Worm (Caenorhabditis elegans) whole organism, L2 larva: Measurements from ENCODE around the gene C14C11.2.
A peak's percentile ranks its signal among the peaks of the same experiment; 100 is the strongest.

Experiments
- F13H6.1 ChIP-seq: sonication (generic microtip); optimal IDR thresholded peaks from 2 replicates; lab custom pipeline; 2016; ENCODE audit warnings: missing genetic modification characterization, missing compliant biosample characterization
- R02D3.7 ChIP-seq: fragments of 150-350 bp; optimal IDR thresholded peaks from 2 replicates; lab custom pipeline; 2014; ENCODE audit warnings: missing biosample characterization, missing genetic modification characterization
- Y55F3AM.14 ChIP-seq: fragments of 200-800 bp; sonication (Bioruptor generic); optimal IDR thresholded peaks from 2 replicates; lab custom pipeline; 2018; ENCODE audit warnings: mild to moderate bottlenecking, missing genetic modification characterization, missing compliant biosample characterization
- alr-1 ChIP-seq: fragments of 150-350 bp; optimal IDR thresholded peaks from 2 replicates; lab custom pipeline; 2014; ENCODE audit warnings: missing biosample characterization, missing genetic modification characterization
- aly-2 ChIP-seq: fragments of 150-350 bp; optimal IDR thresholded peaks from 2 replicates; lab custom pipeline; 2014; ENCODE audit warnings: missing biosample characterization, missing genetic modification characterization
- ama-1 ChIP-seq: fragments of 150-350 bp; optimal IDR thresholded peaks from 2 replicates; lab custom pipeline; 2018; ENCODE audit warnings: inconsistent platforms
- blmp-1 ChIP-seq: sonication (generic microtip); optimal IDR thresholded peaks from 2 replicates; lab custom pipeline; 2017; ENCODE audit warnings: missing genetic modification characterization, mild to moderate bottlenecking, missing compliant biosample characterization, antibody characterized with exemption, moderate library complexity; ENCODE audit not compliant: insufficient read depth
- ceh-16 ChIP-seq: fragments of 150-350 bp; optimal IDR thresholded peaks from 2 replicates; lab custom pipeline; 2014; ENCODE audit warnings: missing biosample characterization, missing genetic modification characterization
- ceh-82 ChIP-seq: fragments of 150-350 bp; optimal IDR thresholded peaks from 2 replicates; lab custom pipeline; 2014; ENCODE audit warnings: missing biosample characterization, missing genetic modification characterization
- crh-2 ChIP-seq: sonication (generic microtip); optimal IDR thresholded peaks from 2 replicates; lab custom pipeline; 2017; ENCODE audit warnings: missing biosample characterization, missing genetic modification characterization
- elt-1 ChIP-seq: fragments of 150-350 bp; optimal IDR thresholded peaks from 2 replicates; lab custom pipeline; 2014; ENCODE audit warnings: missing biosample characterization, missing genetic modification characterization
- elt-3 ChIP-seq: sonication (generic microtip); optimal IDR thresholded peaks from 2 replicates; lab custom pipeline; 2017; ENCODE audit warnings: missing biosample characterization, missing genetic modification characterization
- fos-1 ChIP-seq: fragments of 150-350 bp; optimal IDR thresholded peaks from 2 replicates; lab custom pipeline; 2014; ENCODE audit warnings: missing biosample characterization, missing genetic modification characterization
- gmeb-1 ChIP-seq: fragments of 150-350 bp; optimal IDR thresholded peaks from 2 replicates; lab custom pipeline; 2014; ENCODE audit warnings: missing biosample characterization, missing genetic modification characterization
- lin-11 ChIP-seq: fragments of 150-350 bp; sonication (generic microtip); optimal IDR thresholded peaks from 2 replicates; lab custom pipeline; 2014; ENCODE audit warnings: missing biosample characterization, missing genetic modification characterization, inconsistent platforms, mixed read lengths
- lin-39 ChIP-seq: fragments of 150-350 bp; optimal IDR thresholded peaks from 2 replicates; lab custom pipeline; 2014; ENCODE audit warnings: missing biosample characterization, missing genetic modification reagents, missing genetic modification characterization
- lsy-2 ChIP-seq, 2 experiments: fragments of 150-350 bp in 1 of 2; sonication (generic microtip) in 1 of 2; optimal IDR thresholded peaks; 2 replicates each; lab custom pipeline; 2014 to 2017; ENCODE audit warnings: missing biosample characterization in 2 of 2, missing genetic modification characterization in 2 of 2
- mbf-1 ChIP-seq: sonication (generic microtip); optimal IDR thresholded peaks from 2 replicates; lab custom pipeline; 2017; ENCODE audit warnings: missing biosample characterization, missing genetic modification characterization
- nhr-10 ChIP-seq: sonication (generic microtip); optimal IDR thresholded peaks from 2 replicates; lab custom pipeline; 2017; ENCODE audit warnings: missing biosample characterization, missing genetic modification characterization
- nhr-11 ChIP-seq: fragments of 150-350 bp; optimal IDR thresholded peaks from 2 replicates; lab custom pipeline; 2014; ENCODE audit warnings: missing biosample characterization, missing genetic modification characterization
- nhr-12 ChIP-seq: fragments of 150-350 bp; optimal IDR thresholded peaks from 2 replicates; lab custom pipeline; 2014; ENCODE audit warnings: missing biosample characterization, missing genetic modification characterization
- nhr-129 ChIP-seq: fragments of 150-350 bp; optimal IDR thresholded peaks from 2 replicates; lab custom pipeline; 2014; ENCODE audit warnings: missing biosample characterization, missing genetic modification characterization
- nhr-21 ChIP-seq: fragments of 150-350 bp; optimal IDR thresholded peaks from 2 replicates; lab custom pipeline; 2014; ENCODE audit warnings: missing biosample characterization, missing genetic modification characterization
- nhr-23 ChIP-seq: fragments of 150-350 bp; optimal IDR thresholded peaks from 2 replicates; lab custom pipeline; 2014; ENCODE audit warnings: missing biosample characterization, missing genetic modification reagents, missing genetic modification characterization
- nhr-237 ChIP-seq: fragments of 150-350 bp; optimal IDR thresholded peaks from 2 replicates; lab custom pipeline; 2014; ENCODE audit warnings: missing biosample characterization, missing genetic modification characterization
- nhr-6 ChIP-seq: fragments of 150-350 bp; optimal IDR thresholded peaks from 2 replicates; lab custom pipeline; 2014; ENCODE audit warnings: missing biosample characterization, missing genetic modification characterization
- peb-1 ChIP-seq: fragments of 150-350 bp; optimal IDR thresholded peaks from 2 replicates; lab custom pipeline; 2014; ENCODE audit warnings: missing biosample characterization, missing genetic modification characterization
- sem-4 ChIP-seq: fragments of 150-350 bp; optimal IDR thresholded peaks from 2 replicates; lab custom pipeline; 2014; ENCODE audit warnings: missing biosample characterization, missing genetic modification reagents, missing genetic modification characterization
- skn-1 ChIP-seq: sonication (generic microtip); optimal IDR thresholded peaks from 2 replicates; lab custom pipeline; 2017; ENCODE audit warnings: missing biosample characterization, missing genetic modification characterization
- sma-3 ChIP-seq: sonication (generic microtip); optimal IDR thresholded peaks from 2 replicates; lab custom pipeline; 2016; ENCODE audit warnings: missing genetic modification reagents, missing genetic modification characterization, missing compliant biosample characterization
- sma-9 ChIP-seq, 2 experiments: fragments of 150-350 bp in 1 of 2; sonication (generic microtip) in 1 of 2; optimal IDR thresholded peaks; 2 replicates each; lab custom pipeline; 2014 to 2016; ENCODE audit warnings: missing genetic modification characterization in 2 of 2, mild to moderate bottlenecking in 1 of 2, missing biosample characterization in 1 of 2, missing compliant biosample characterization in 1 of 2, missing genetic modification reagents in 1 of 2, moderate library complexity in 1 of 2
- snpc-4 ChIP-seq: fragments of 150-350 bp; optimal IDR thresholded peaks from 2 replicates; lab custom pipeline; 2014; ENCODE audit warnings: missing biosample characterization, missing genetic modification characterization
- unc-39 ChIP-seq: fragments of 150-350 bp; optimal IDR thresholded peaks from 2 replicates; lab custom pipeline; 2014; ENCODE audit warnings: missing biosample characterization, missing genetic modification characterization
- unc-55 ChIP-seq: fragments of 150-350 bp; sonication (generic microtip); optimal IDR thresholded peaks from 3 replicates; lab custom pipeline; 2014; ENCODE audit warnings: missing biosample characterization, missing genetic modification reagents, missing genetic modification characterization
- unc-62 ChIP-seq: fragments of 150-350 bp; optimal IDR thresholded peaks from 2 replicates; lab custom pipeline; 2014; ENCODE audit warnings: missing biosample characterization, missing genetic modification reagents, missing genetic modification characterization
- ztf-1 ChIP-seq: fragments of 200-800 bp; sonication (Bioruptor generic); conservative IDR thresholded peaks from 2 replicates; pipeline ENCODE4 v1.3.6; 2022; ENCODE audit warnings: missing genetic modification characterization, missing compliant biosample characterization

Gene C14C11.2

ce11 chrV:5660604-5661209 lies at the start of gene C14C11.2, which contains the start of gene mut-14:
C14C11.2 (plus strand) TSS chrV:5661159.
mut-14 (minus strand) TSS chrV:5660704.
- TF ChIP-seq crh-2 (tag; lab: Kevin White, UChicago): no peak
- TF ChIP-seq nhr-23 (tag; lab: Kevin White, UChicago): no peak
- no peak for TF ChIP-seq sma-9 (GFP tag; optimal IDR thresholded peaks at IDR 0.05; lab: Kevin White, UChicago)
- TF ChIP-seq sma-9 (tag; optimal IDR thresholded peaks at IDR 0.05; lab: Kevin White, UChicago): no peak
- no peak for TF ChIP-seq aly-2
- TF ChIP-seq gmeb-1 (tag; lab: Kevin White, UChicago): no peak
- TF ChIP-seq unc-39 (tag; lab: Kevin White, UChicago): no peak

- TF ChIP-seq aly-2 (no peak), elt-3 (tag; lab: Kevin White, UChicago) (no peak), nhr-237 (tag; lab: Kevin White, UChicago) (no peak), nhr-11 (no peak), R02D3.7 (tag; lab: Kevin White, UChicago) (no peak), nhr-12 (tag; lab: Kevin White, UChicago) (no peak)
These were observed 47.9 kb upstream of the C14C11.2 start, which contains the start of gene lrpc-1 for ce11 chrV:5613109-5613508. lrpc-1 (minus strand) TSS chrV:5613209.

ce11 chrV:5614724-5615123 lies 46.2 kb upstream of the C14C11.2 start, which contains the start of gene M03E7.3:
M03E7.3 (plus strand) TSS chrV:5615024.
- TF ChIP-seq unc-55 (GFP tag; lab: Kevin White, UChicago): no peak
- TF ChIP-seq nhr-237 (tag; lab: Kevin White, UChicago): no peak
- no peak for TF ChIP-seq nhr-10

ce11 chrV:5617301-5617700 lies 43.7 kb upstream of the C14C11.2 start, which contains the start of gene M03E7.2:
M03E7.2 (plus strand) TSS chrV:5617601.
- TF ChIP-seq peb-1 (tag; lab: Kevin White, UChicago) (no peak), ceh-16 (tag; lab: Kevin White, UChicago) (no peak), sem-4 (tag; lab: Kevin White, UChicago) (no peak), lin-11 (tag; lab: Kevin White, UChicago) (no peak), ama-1 (no peak), lin-39 (tag; lab: Kevin White, UChicago) (no peak), blmp-1 (tag; lab: Kevin White, UChicago) (no peak), gmeb-1 (tag; lab: Kevin White, UChicago) (no peak), unc-62 (GFP tag; lab: Kevin White, UChicago) (no peak), aly-2 (no peak), alr-1 (tag; lab: Kevin White, UChicago) (no peak), nhr-11 (no peak), ceh-82 (no peak), sma-3 (GFP tag; lab: Kevin White, UChicago) (no peak), skn-1 (tag; lab: Kevin White, UChicago) (no peak), elt-3 (tag; lab: Kevin White, UChicago) (no peak), F13H6.1 (tag; lab: Kevin White, UChicago) (no peak), nhr-6 (tag; lab: Kevin White, UChicago) (no peak), ztf-1 (GFP tag; lab: Robert Waterston, UW) (no peak)
- TF ChIP-seq, all 48 proteins: peak for 0

- no peak for TF ChIP-seq lin-39 (tag; lab: Kevin White, UChicago)
- TF ChIP-seq elt-3 (tag; lab: Kevin White, UChicago): no peak
- no peak for TF ChIP-seq skn-1 (tag; lab: Kevin White, UChicago)
- TF ChIP-seq fos-1: no peak
- peak in 1 of 2 experiments; percentile 73 for TF ChIP-seq lsy-2 (tag; optimal IDR thresholded peaks at IDR 0.05; lab: Kevin White, UChicago)
- TF ChIP-seq unc-39 (tag; lab: Kevin White, UChicago): no peak
- TF ChIP-seq unc-55 (GFP tag; lab: Kevin White, UChicago): peak; percentile 48
- no peak for TF ChIP-seq alr-1 (tag; lab: Kevin White, UChicago)
These were observed 41.6 kb upstream of the C14C11.2 start for ce11 chrV:5619372-5619771.

ce11 chrV:5620040-5620439 lies 40.9 kb upstream of the C14C11.2 start, which contains the start of gene memb-2:
memb-2 (minus strand) TSS chrV:5620140.
- no peak for TF ChIP-seq nhr-129 (tag; lab: Kevin White, UChicago)
- no peak for TF ChIP-seq Y55F3AM.14 (GFP tag; lab: Kevin White, UChicago)
- no peak for TF ChIP-seq R02D3.7 (tag; lab: Kevin White, UChicago)
- TF ChIP-seq sma-9 (GFP tag; optimal IDR thresholded peaks at IDR 0.05; lab: Kevin White, UChicago): no peak
- TF ChIP-seq sma-9 (tag; optimal IDR thresholded peaks at IDR 0.05; lab: Kevin White, UChicago): no peak
- TF ChIP-seq nhr-23 (tag; lab: Kevin White, UChicago): no peak
- TF ChIP-seq mbf-1: no peak
- TF ChIP-seq elt-1 (tag; lab: Kevin White, UChicago): no peak
- no peak for TF ChIP-seq sma-3 (GFP tag; lab: Kevin White, UChicago)
- no peak for TF ChIP-seq lin-11 (tag; lab: Kevin White, UChicago)
- no peak for TF ChIP-seq gmeb-1 (tag; lab: Kevin White, UChicago)
- TF ChIP-seq nhr-12 (tag; lab: Kevin White, UChicago): no peak
- TF ChIP-seq unc-39 (tag; lab: Kevin White, UChicago): no peak
- no peak for TF ChIP-seq nhr-21
- no peak for TF ChIP-seq snpc-4 (tag; lab: Kevin White, UChicago)
- TF ChIP-seq unc-62 (GFP tag; lab: Kevin White, UChicago): no peak
- no peak for TF ChIP-seq aly-2
- no peak for TF ChIP-seq elt-3 (tag; lab: Kevin White, UChicago)
- TF ChIP-seq ama-1: no peak
